Fruit fly (Drosophila melanogaster) whole organism, embryonic: ENCODE data around the gene CG11737.
A peak's percentile ranks its signal among the peaks of the same experiment; 100 is the strongest.

Experiments used
- ATbp ChIP-seq: fragments of 200-800 bp; sonication (Bioruptor generic); optimal IDR thresholded peaks from 2 replicates; lab custom pipeline; 2017; ENCODE audit warnings: missing biosample characterization, mild to moderate bottlenecking, missing genetic modification characterization, missing genetic modification reagents
- Atf3 ChIP-seq: fragments of 200-800 bp; sonication (Bioruptor generic); optimal IDR thresholded peaks from 3 replicates; lab custom pipeline; 2016; ENCODE audit warnings: missing biosample characterization, missing genetic modification characterization
- B-H1 ChIP-seq: fragments of 200-800 bp; sonication (Bioruptor generic); IDR thresholded peaks from 3 replicates; pipeline ENCODE4 v1.3.6; 2022; ENCODE audit warnings: missing biosample characterization, missing genetic modification characterization
- CG1024 ChIP-seq: fragments of 200-800 bp; sonication (Bioruptor generic); IDR thresholded peaks from 2 replicates; pipeline ENCODE4 v1.3.6; 2022; ENCODE audit warnings: missing biosample characterization, missing genetic modification characterization
- CG10321 ChIP-seq: fragments of 200-800 bp; sonication (Bioruptor generic); IDR thresholded peaks from 2 replicates; pipeline ENCODE4 v1.3.6; 2022; ENCODE audit warnings: missing biosample characterization, missing genetic modification characterization
- CG13287 ChIP-seq: fragments of 200-800 bp; sonication (Bioruptor generic); IDR thresholded peaks from 2 replicates; pipeline ENCODE4 v1.3.6; 2022; ENCODE audit warnings: missing biosample characterization, missing genetic modification characterization; ENCODE audit not compliant: partially characterized antibody
- CG13775 ChIP-seq: fragments of 200-800 bp; sonication (Bioruptor generic); optimal IDR thresholded peaks from 3 replicates; lab custom pipeline; 2017; ENCODE audit warnings: missing biosample characterization, mild to moderate bottlenecking, missing genetic modification characterization
- CG14014 ChIP-seq: fragments of 200-800 bp; sonication (Bioruptor generic); IDR thresholded peaks from 2 replicates; pipeline ENCODE4 v1.3.6; 2022; ENCODE audit warnings: missing biosample characterization, missing genetic modification characterization
- CG16779 ChIP-seq: fragments of 200-800 bp; sonication (Bioruptor generic); IDR thresholded peaks from 2 replicates; pipeline ENCODE4 v1.3.6; 2022; ENCODE audit warnings: missing biosample characterization, missing genetic modification characterization
- CG16815 ChIP-seq: fragments of 200-800 bp; sonication (Bioruptor generic); optimal IDR thresholded peaks from 3 replicates; lab custom pipeline; 2017; ENCODE audit warnings: missing biosample characterization, mild to moderate bottlenecking, missing genetic modification characterization
- CG17186 ChIP-seq: fragments of 200-800 bp; sonication (Bioruptor generic); optimal IDR thresholded peaks from 3 replicates; lab custom pipeline; 2017; ENCODE audit warnings: missing biosample characterization, missing genetic modification reagents, missing genetic modification characterization
- CG2116 ChIP-seq: fragments of 200-800 bp; sonication (Bioruptor generic); optimal IDR thresholded peaks from 3 replicates; lab custom pipeline; 2018; ENCODE audit warnings: missing biosample characterization, mild to moderate bottlenecking, missing genetic modification characterization
- CG2678 ChIP-seq: fragments of 200-800 bp; sonication (Bioruptor generic); optimal IDR thresholded peaks from 3 replicates; lab custom pipeline; 2019; ENCODE audit warnings: missing biosample characterization, mild to moderate bottlenecking, missing genetic modification characterization, moderate library complexity
- CG3163 ChIP-seq: fragments of 200-800 bp; sonication (Bioruptor generic); optimal IDR thresholded peaks from 3 replicates; lab custom pipeline; 2016; ENCODE audit warnings: missing biosample characterization, missing genetic modification characterization
- CG32767 ChIP-seq: fragments of 200-800 bp; sonication (Bioruptor generic); IDR thresholded peaks from 2 replicates; pipeline ENCODE4 v1.3.6; 2022; ENCODE audit warnings: missing biosample characterization, missing genetic modification characterization
- CG34376 ChIP-seq: fragments of 200-800 bp; sonication (Bioruptor generic); optimal IDR thresholded peaks from 2 replicates; lab custom pipeline; 2018; ENCODE audit warnings: missing biosample characterization, mild to moderate bottlenecking, missing genetic modification characterization
- CG5180 ChIP-seq: fragments of 200-800 bp; sonication (Bioruptor generic); optimal IDR thresholded peaks from 3 replicates; lab custom pipeline; 2017; ENCODE audit warnings: missing biosample characterization, missing genetic modification characterization, mild to moderate bottlenecking, moderate library complexity, missing genetic modification reagents
- CG7987 ChIP-seq: fragments of 200-800 bp; sonication (Bioruptor generic); optimal IDR thresholded peaks from 2 replicates; lab custom pipeline; 2018; ENCODE audit warnings: missing biosample characterization, mild to moderate bottlenecking, missing genetic modification characterization, moderate library complexity
- CG8290 ChIP-seq, 3 experiments: fragments of 200-800 bp; sonication (Bioruptor generic); optimal IDR thresholded peaks; 2 replicates each; lab custom pipeline; 2016 to 2019; ENCODE audit warnings: missing biosample characterization in 3 of 3, missing genetic modification characterization in 3 of 3, mild to moderate bottlenecking in 2 of 3, moderate library complexity in 1 of 3
- Chrac-16 ChIP-seq: fragments of 200-800 bp; sonication (Bioruptor generic); optimal IDR thresholded peaks from 3 replicates; lab custom pipeline; 2016; ENCODE audit warnings: missing biosample characterization, missing genetic modification characterization
- Dad ChIP-seq: fragments of 200-800 bp; sonication (Bioruptor generic); optimal IDR thresholded peaks from 3 replicates; lab custom pipeline; 2016; ENCODE audit warnings: missing biosample characterization, missing genetic modification characterization
- Dip2 ChIP-seq: fragments of 200-800 bp; sonication (Bioruptor generic); IDR thresholded peaks from 2 replicates; pipeline ENCODE4 v1.3.6; 2022; ENCODE audit warnings: missing biosample characterization, missing genetic modification characterization
- HLH3B ChIP-seq: fragments of 200-800 bp; sonication (Bioruptor generic); IDR thresholded peaks from 2 replicates; pipeline ENCODE4 v1.3.6; 2022; ENCODE audit warnings: missing biosample characterization, missing genetic modification characterization
- Hsf ChIP-seq: fragments of 200-800 bp; sonication (Bioruptor generic); optimal IDR thresholded peaks from 3 replicates; lab custom pipeline; 2016; ENCODE audit warnings: missing biosample characterization, missing genetic modification characterization
- Mrtf ChIP-seq: fragments of 200-800 bp; sonication (Bioruptor generic); IDR thresholded peaks from 3 replicates; pipeline ENCODE4 v1.3.6; 2022; ENCODE audit warnings: missing biosample characterization, missing genetic modification characterization
- Neu2 ChIP-seq: fragments of 200-800 bp; sonication (Bioruptor generic); optimal IDR thresholded peaks from 3 replicates; lab custom pipeline; 2016; ENCODE audit warnings: missing biosample characterization, missing genetic modification characterization, borderline replicate concordance
- Nf-YB ChIP-seq: fragments of 200-800 bp; sonication (Bioruptor generic); optimal IDR thresholded peaks from 3 replicates; lab custom pipeline; 2019; ENCODE audit warnings: missing biosample characterization, mild to moderate bottlenecking, missing genetic modification characterization, moderate library complexity
- Sox100B ChIP-seq: fragments of 200-800 bp; sonication (Bioruptor generic); optimal IDR thresholded peaks from 3 replicates; lab custom pipeline; 2018; ENCODE audit warnings: missing biosample characterization, mild to moderate bottlenecking, missing genetic modification characterization
- Sox102F ChIP-seq: fragments of 200-800 bp; sonication (Bioruptor generic); optimal IDR thresholded peaks from 2 replicates; lab custom pipeline; 2018; ENCODE audit warnings: missing biosample characterization, mild to moderate bottlenecking, missing genetic modification characterization, moderate library complexity
- Ssrp ChIP-seq: fragments of 200-800 bp; sonication (Bioruptor generic); optimal IDR thresholded peaks from 2 replicates; lab custom pipeline; 2018; ENCODE audit warnings: missing biosample characterization, mild to moderate bottlenecking, missing genetic modification characterization, moderate library complexity
- abd-A ChIP-seq: fragments of 200-800 bp; sonication (Bioruptor generic); optimal IDR thresholded peaks from 3 replicates; lab custom pipeline; 2019; ENCODE audit warnings: missing biosample characterization, mild to moderate bottlenecking, missing genetic modification characterization, moderate library complexity
- ac ChIP-seq: fragments of 200-800 bp; sonication (Bioruptor generic); optimal IDR thresholded peaks from 3 replicates; lab custom pipeline; 2017; ENCODE audit warnings: missing biosample characterization, mild to moderate bottlenecking, missing genetic modification characterization
- ci ChIP-seq: fragments of 200-800 bp; sonication (Bioruptor generic); IDR thresholded peaks from 3 replicates; pipeline ENCODE4 v1.3.6; 2022; ENCODE audit warnings: missing biosample characterization, missing genetic modification characterization
- croc ChIP-seq: fragments of 200-800 bp; sonication (Bioruptor generic); conservative IDR thresholded peaks from 3 replicates; pipeline ENCODE4 v1.3.6; 2022; ENCODE audit warnings: missing biosample characterization, missing genetic modification characterization
- crp ChIP-seq, 2 experiments: fragments of 200-800 bp; sonication (Bioruptor generic); optimal IDR thresholded peaks; 2 replicates in 1 of 2; 3 replicates in 1 of 2; lab custom pipeline; 2017; ENCODE audit warnings: missing biosample characterization in 2 of 2, missing genetic modification characterization in 2 of 2, mild to moderate bottlenecking in 1 of 2, moderate library complexity in 1 of 2
- disco-r ChIP-seq: fragments of 200-800 bp; sonication (Bioruptor generic); optimal IDR thresholded peaks from 2 replicates; lab custom pipeline; 2016; ENCODE audit warnings: missing biosample characterization, missing genetic modification characterization
- dmrt11E ChIP-seq: fragments of 200-800 bp; sonication (Bioruptor generic); optimal IDR thresholded peaks from 3 replicates; lab custom pipeline; 2018; ENCODE audit warnings: missing biosample characterization, mild to moderate bottlenecking, missing genetic modification characterization, moderate library complexity
- eve ChIP-seq, 2 experiments: fragments of >200 bp; optimal IDR thresholded peaks; 2 replicates each; lab custom pipeline; 2017; ENCODE audit warnings: missing biosample characterization in 2 of 2, missing genetic modification characterization in 2 of 2
- gcm2 ChIP-seq: fragments of 200-800 bp; sonication (Bioruptor generic); optimal IDR thresholded peaks from 2 replicates; lab custom pipeline; 2016; ENCODE audit warnings: missing biosample characterization, missing genetic modification characterization
- gt ChIP-seq: fragments of 200-800 bp; sonication (Bioruptor generic); IDR thresholded peaks from 2 replicates; pipeline ENCODE4 v1.3.6; 2022; ENCODE audit warnings: missing biosample characterization, missing genetic modification characterization
- ham ChIP-seq: fragments of 200-800 bp; sonication (Bioruptor generic); IDR thresholded peaks from 2 replicates; pipeline ENCODE4 v1.3.6; 2022; ENCODE audit warnings: missing biosample characterization, missing genetic modification characterization
- jing ChIP-seq: fragments of 200-800 bp; sonication (Bioruptor generic); optimal IDR thresholded peaks from 2 replicates; lab custom pipeline; 2018; ENCODE audit warnings: missing biosample characterization, mild to moderate bottlenecking, missing genetic modification characterization
- klu ChIP-seq: fragments of 200-800 bp; sonication (Bioruptor generic); IDR thresholded peaks from 2 replicates; pipeline ENCODE4 v1.3.6; 2022; ENCODE audit warnings: missing biosample characterization, missing genetic modification characterization
- mld ChIP-seq: fragments of 200-800 bp; sonication (Bioruptor generic); IDR thresholded peaks from 3 replicates; pipeline ENCODE4 v1.3.6; 2022; ENCODE audit warnings: missing biosample characterization, missing genetic modification characterization; ENCODE audit not compliant: partially characterized antibody
- run ChIP-seq: fragments of 200-800 bp; sonication (Bioruptor generic); optimal IDR thresholded peaks from 3 replicates; lab custom pipeline; 2018; ENCODE audit warnings: missing biosample characterization, mild to moderate bottlenecking, missing genetic modification characterization
- sr ChIP-seq: fragments of 200-800 bp; sonication (Bioruptor generic); IDR thresholded peaks from 3 replicates; pipeline ENCODE4 v1.3.6; 2022; ENCODE audit warnings: missing biosample characterization, missing genetic modification characterization
- tio ChIP-seq: fragments of 200-800 bp; sonication (Bioruptor generic); optimal IDR thresholded peaks from 2 replicates; lab custom pipeline; 2017; ENCODE audit warnings: missing biosample characterization, missing genetic modification characterization, inconsistent platforms
- toy ChIP-seq: fragments of 200-800 bp; sonication (Bioruptor generic); IDR thresholded peaks from 2 replicates; pipeline ENCODE4 v1.3.6; 2022; ENCODE audit warnings: missing biosample characterization, missing genetic modification characterization
- trh ChIP-seq: fragments of 200-800 bp; sonication (Bioruptor generic); optimal IDR thresholded peaks from 2 replicates; lab custom pipeline; 2016; ENCODE audit warnings: missing biosample characterization, missing genetic modification characterization
- tup ChIP-seq: fragments of 200-800 bp; sonication (Bioruptor generic); optimal IDR thresholded peaks from 2 replicates; lab custom pipeline; 2016; ENCODE audit warnings: missing biosample characterization, mild to moderate bottlenecking, missing genetic modification characterization, moderate library complexity
- zfh2 ChIP-seq: fragments of 200-800 bp; sonication (Bioruptor generic); optimal IDR thresholded peaks from 2 replicates; lab custom pipeline; 2016; ENCODE audit warnings: missing biosample characterization, missing genetic modification characterization

CG11737 gene

dm6 chr3R:8524277-8524676 is 6.6 kb downstream of the CG11737 start (continued):
- TF ChIP-seq mld (GFP tag; lab: Robert Waterston, UW), result no peak
- TF ChIP-seq Dip2 (GFP tag; lab: Robert Waterston, UW), result no peak
- TF ChIP-seq CG1024 (GFP tag; lab: Robert Waterston, UW), result 0 out of 2 replicates have a peak, but pooled peaks have one; percentile 19
- TF ChIP-seq ATbp (GFP tag; lab: Kevin White, UChicago), result peak; percentile 10
- no peak for TF ChIP-seq run (tag; lab: Kevin White, UChicago)
- no peak for TF ChIP-seq gt (GFP tag; lab: Robert Waterston, UW)
- TF ChIP-seq ci (GFP tag; lab: Robert Waterston, UW), result peak; percentile 63
- TF ChIP-seq CG16815 (GFP tag; lab: Kevin White, UChicago), result no peak
- TF ChIP-seq CG16779 (GFP tag; lab: Robert Waterston, UW), result no peak
- TF ChIP-seq CG17186 (GFP tag; lab: Kevin White, UChicago), result no peak
- no peak for TF ChIP-seq ham
- TF ChIP-seq CG2116 (GFP tag; lab: Kevin White, UChicago), result no peak
- TF ChIP-seq disco-r (GFP tag; lab: Kevin White, UChicago), result no peak
- TF ChIP-seq CG13775 (GFP tag; lab: Kevin White, UChicago), result no peak
- TF ChIP-seq ac (GFP tag; lab: Kevin White, UChicago), result no peak
- TF ChIP-seq dmrt11E (tag; lab: Kevin White, UChicago), result no peak
- no peak for TF ChIP-seq CG34376 (GFP tag; lab: Kevin White, UChicago)
- TF ChIP-seq HLH3B, result 0 out of 2 replicates have a peak, but pooled peaks have one; percentile 24
- TF ChIP-seq CG2678 (tag; lab: Kevin White, UChicago), result peak; percentile 55
- no peak for TF ChIP-seq klu (GFP tag; lab: Robert Waterston, UW)
- no peak for TF ChIP-seq toy (GFP tag; lab: Robert Waterston, UW)
- no peak for TF ChIP-seq croc (GFP tag; lab: Robert Waterston, UW)
- no peak for TF ChIP-seq tio (GFP tag; lab: Kevin White, UChicago)
- TF ChIP-seq Mrtf (GFP tag; lab: Robert Waterston, UW), result 0 out of 3 replicates have a peak, but pooled peaks have one; percentile 39
- TF ChIP-seq CG10321, result no peak
- no peak for TF ChIP-seq Dad (GFP tag; lab: Kevin White, UChicago)
- no peak for TF ChIP-seq Nf-YB
- no peak for TF ChIP-seq tup (GFP tag; lab: Kevin White, UChicago)
- TF ChIP-seq sr (GFP tag; lab: Robert Waterston, UW), result 0 out of 3 replicates have a peak, but pooled peaks have one; percentile 11
- no peak for TF ChIP-seq abd-A (tag; lab: Kevin White, UChicago)
- no peak for TF ChIP-seq B-H1 (GFP tag; lab: Robert Waterston, UW)
- no peak for TF ChIP-seq CG3163 (GFP tag; lab: Kevin White, UChicago)
- TF ChIP-seq CG13287 (GFP tag; lab: Robert Waterston, UW), result no peak
- TF ChIP-seq trh, result no peak
- TF ChIP-seq jing (GFP tag; lab: Kevin White, UChicago), result no peak
- TF ChIP-seq Ssrp (tag; lab: Kevin White, UChicago), result no peak
- peak; percentile 27 for TF ChIP-seq Sox102F (GFP tag; lab: Kevin White, UChicago)
- no peak for TF ChIP-seq Sox100B (GFP tag; lab: Kevin White, UChicago)
- peak; percentile 60; the same call in 1 of the 2 replicates for TF ChIP-seq CG14014 (GFP tag; lab: Robert Waterston, UW)
- no peak for TF ChIP-seq Neu2 (GFP tag; lab: Kevin White, UChicago)
- TF ChIP-seq CG5180 (GFP tag; lab: Kevin White, UChicago), result no peak
- TF ChIP-seq zfh2 (GFP tag; lab: Kevin White, UChicago), result peak; percentile 61
- no peak for TF ChIP-seq CG32767 (GFP tag; lab: Robert Waterston, UW)
- TF ChIP-seq Hsf (GFP tag; lab: Kevin White, UChicago), result no peak
- no peak for TF ChIP-seq Chrac-16 (GFP tag; lab: Kevin White, UChicago)
- no peak for TF ChIP-seq CG8290 (GFP tag; optimal IDR thresholded peaks at IDR 0.05; lab: Kevin White, UChicago)
- TF ChIP-seq CG8290 (tag; optimal IDR thresholded peaks at IDR 0.05; lab: Kevin White, UChicago), result peak in 1 of 2 experiments; percentile 86
- no peak for TF ChIP-seq eve (GFP tag; optimal IDR thresholded peaks at IDR 0.05; lab: Kevin White, UChicago)
- TF ChIP-seq Atf3 (GFP tag; lab: Kevin White, UChicago), result no peak
- no peak for TF ChIP-seq CG7987 (GFP tag; lab: Kevin White, UChicago)
- no peak for TF ChIP-seq crp (GFP tag; optimal IDR thresholded peaks at IDR 0.05; lab: Kevin White, UChicago)
- TF ChIP-seq gcm2 (GFP tag; lab: Kevin White, UChicago), result no peak
